Worm (Caenorhabditis elegans) whole organism, L4 larva: Measurements from ENCODE around the gene cpr-1.

ENCODE experiments used
- D1046.2 ChIP-seq: fragments of 200-800 bp; sonication (Bioruptor generic); IDR thresholded peaks from 2 replicates; pipeline ENCODE4 v1.3.6; 2022; ENCODE audit warnings: missing genetic modification characterization, missing compliant biosample characterization
- F26F4.8 ChIP-seq: fragments of 200-800 bp; sonication (Bioruptor generic); conservative IDR thresholded peaks from 2 replicates; pipeline ENCODE4 v1.3.6; 2022; ENCODE audit warnings: missing genetic modification characterization, missing compliant biosample characterization
- F44E2.7 ChIP-seq: fragments of 200-800 bp; sonication (Bioruptor generic); IDR thresholded peaks from 2 replicates; pipeline ENCODE4 v2.1.2; 2022; ENCODE audit warnings: missing genetic modification characterization, missing compliant biosample characterization
- F49E8.2 ChIP-seq: sonication (generic microtip); optimal IDR thresholded peaks from 2 replicates; lab custom pipeline; 2016; ENCODE audit warnings: missing compliant biosample characterization, mild to moderate bottlenecking, missing genetic modification characterization, borderline replicate concordance
- R02D3.7 ChIP-seq: fragments of 150-350 bp; sonication (generic microtip); optimal IDR thresholded peaks from 3 replicates; lab custom pipeline; 2014; ENCODE audit warnings: missing biosample characterization, missing genetic modification characterization
- Y105C5A.15 ChIP-seq: fragments of 200-800 bp; sonication (Bioruptor generic); IDR thresholded peaks from 2 replicates; pipeline ENCODE4 v1.3.6; 2022; ENCODE audit warnings: missing genetic modification characterization, missing compliant biosample characterization
- Y5F2A.4 ChIP-seq: fragments of 200-800 bp; sonication (Bioruptor generic); optimal IDR thresholded peaks from 2 replicates; lab custom pipeline; 2018; ENCODE audit warnings: mild to moderate bottlenecking, missing genetic modification characterization, missing compliant biosample characterization
- aha-1 ChIP-seq: fragments of 150-350 bp; peaks from one replicate; lab custom pipeline; 2014; ENCODE audit warnings: missing biosample characterization, missing genetic modification characterization
- ama-1 ChIP-seq: fragments of 150-350 bp; optimal IDR thresholded peaks from 2 replicates; lab custom pipeline; 2014; ENCODE audit warnings: inconsistent platforms, mixed read lengths
- arid-1 ChIP-seq: fragments of 200-800 bp; sonication (Bioruptor generic); conservative IDR thresholded peaks from 2 replicates; pipeline ENCODE4 v1.3.6; 2022; ENCODE audit warnings: missing genetic modification reagents, missing genetic modification characterization, missing compliant biosample characterization
- ceh-32 ChIP-seq: sonication (generic microtip); optimal IDR thresholded peaks from 2 replicates; lab custom pipeline; 2016; ENCODE audit warnings: mild to moderate bottlenecking, missing genetic modification characterization, missing compliant biosample characterization; ENCODE audit not compliant: poor library complexity
- daf-12 ChIP-seq: fragments of 150-350 bp; optimal IDR thresholded peaks from 2 replicates; lab custom pipeline; 2014; ENCODE audit warnings: missing biosample characterization, missing genetic modification reagents, missing genetic modification characterization
- daf-16 ChIP-seq, 3 experiments: sonication (generic microtip); optimal IDR thresholded peaks; 2 replicates each; lab custom pipeline; 2016 to 2017; ENCODE audit warnings: missing genetic modification characterization in 3 of 3, missing genetic modification reagents in 3 of 3, mild to moderate bottlenecking in 2 of 3, missing compliant biosample characterization in 2 of 3, missing biosample characterization in 1 of 3, moderate library complexity in 1 of 3
- daf-19 ChIP-seq: fragments of 200-800 bp; sonication (Bioruptor generic); conservative IDR thresholded peaks from 2 replicates; pipeline ENCODE4 v1.3.6; 2022; ENCODE audit warnings: missing genetic modification characterization, missing compliant biosample characterization
- daf-8 ChIP-seq: fragments of 200-800 bp; sonication (Bioruptor generic); IDR thresholded peaks from 2 replicates; pipeline ENCODE4 v1.3.6; 2022; ENCODE audit warnings: missing genetic modification characterization, missing compliant biosample characterization
- dpl-1 ChIP-seq: fragments of 150-350 bp; optimal IDR thresholded peaks from 2 replicates; lab custom pipeline; 2014; ENCODE audit warnings: missing biosample characterization, missing genetic modification reagents, missing genetic modification characterization
- egl-27 ChIP-seq: sonication (generic microtip); optimal IDR thresholded peaks from 3 replicates; lab custom pipeline; 2017; ENCODE audit warnings: missing biosample characterization, missing genetic modification reagents, missing genetic modification characterization
- egl-43 ChIP-seq: fragments of 200-800 bp; sonication (Bioruptor generic); IDR thresholded peaks from 2 replicates; pipeline ENCODE4 v1.3.6; 2022; ENCODE audit warnings: missing genetic modification reagents, missing genetic modification characterization, missing compliant biosample characterization
- fkh-10 ChIP-seq: fragments of 150-350 bp; optimal IDR thresholded peaks from 2 replicates; lab custom pipeline; 2014; ENCODE audit warnings: missing biosample characterization, missing genetic modification reagents, missing genetic modification characterization
- fos-1 ChIP-seq: fragments of 150-350 bp; optimal IDR thresholded peaks from 2 replicates; lab custom pipeline; 2014; ENCODE audit warnings: missing biosample characterization, missing genetic modification characterization
- gei-8 ChIP-seq: fragments of 200-800 bp; sonication (Bioruptor generic); optimal IDR thresholded peaks from 2 replicates; lab custom pipeline; 2018; ENCODE audit warnings: mild to moderate bottlenecking, missing genetic modification characterization, missing compliant biosample characterization
- hif-1 ChIP-seq, 2 experiments: sonication (generic microtip); optimal IDR thresholded peaks; 2 replicates each; lab custom pipeline; 2016 to 2017; ENCODE audit warnings: missing compliant biosample characterization in 2 of 2, missing genetic modification characterization in 2 of 2, missing genetic modification reagents in 2 of 2, missing genotype in 2 of 2, mild to moderate bottlenecking in 1 of 2
- hlh-30 ChIP-seq: sonication (generic microtip); optimal IDR thresholded peaks from 2 replicates; lab custom pipeline; 2017; ENCODE audit warnings: antibody characterized with exemption, mild to moderate bottlenecking, missing genetic modification characterization, missing compliant biosample characterization; ENCODE audit not compliant: insufficient read depth
- hmg-1.1 ChIP-seq: fragments of 200-800 bp; sonication (Bioruptor generic); IDR thresholded peaks from 2 replicates; pipeline ENCODE4 v1.3.6; 2022; ENCODE audit warnings: missing genetic modification reagents, missing genetic modification characterization, missing compliant biosample characterization
- jun-1 ChIP-seq: fragments of 150-350 bp; optimal IDR thresholded peaks from 2 replicates; lab custom pipeline; 2014; ENCODE audit warnings: missing biosample characterization, missing genetic modification reagents, missing genetic modification characterization
- lim-7 ChIP-seq: fragments of 200-800 bp; sonication (Bioruptor generic); IDR thresholded peaks from 2 replicates; pipeline ENCODE4 v1.3.6; 2022; ENCODE audit warnings: missing genetic modification characterization, missing compliant biosample characterization
- lin-1 ChIP-seq: fragments of 200-800 bp; sonication (Bioruptor generic); IDR thresholded peaks from 2 replicates; pipeline ENCODE4 v1.3.6; 2022; ENCODE audit warnings: missing genetic modification reagents, missing genetic modification characterization, missing compliant biosample characterization
- lin-13 ChIP-seq: fragments of 150-350 bp; optimal IDR thresholded peaks from 2 replicates; lab custom pipeline; 2014; ENCODE audit warnings: missing biosample characterization, missing genetic modification reagents, missing genetic modification characterization
- lin-38 ChIP-seq: fragments of 200-800 bp; sonication (Bioruptor generic); IDR thresholded peaks from 2 replicates; pipeline ENCODE4 v1.3.6; 2022; ENCODE audit warnings: missing genetic modification reagents, missing genetic modification characterization, missing compliant biosample characterization
- lin-39 ChIP-seq: fragments of 150-350 bp; optimal IDR thresholded peaks from 2 replicates; lab custom pipeline; 2014; ENCODE audit warnings: missing biosample characterization, missing genetic modification reagents, missing genetic modification characterization
- lsy-2 ChIP-seq, 2 experiments: fragments of 150-350 bp in 1 of 2; sonication (generic microtip) in 1 of 2; optimal IDR thresholded peaks; 2 replicates each; lab custom pipeline; 2014 to 2017; ENCODE audit warnings: missing biosample characterization in 2 of 2, missing genetic modification characterization in 2 of 2
- mdt-29 ChIP-seq: fragments of 200-800 bp; sonication (Bioruptor generic); IDR thresholded peaks from 2 replicates; pipeline ENCODE4 v1.3.6; 2022; ENCODE audit warnings: missing genetic modification reagents, missing genetic modification characterization, missing compliant biosample characterization
- mep-1 ChIP-seq: fragments of 150-350 bp; sonication (generic microtip); optimal IDR thresholded peaks from 3 replicates; lab custom pipeline; 2014; ENCODE audit warnings: missing biosample characterization, missing genetic modification characterization
- mxl-3 ChIP-seq: fragments of 200-800 bp; sonication (Bioruptor generic); optimal IDR thresholded peaks from 2 replicates; lab custom pipeline; 2018; ENCODE audit warnings: mild to moderate bottlenecking, missing genetic modification characterization, missing compliant biosample characterization
- nhr-102 ChIP-seq: sonication (generic microtip); optimal IDR thresholded peaks from 2 replicates; lab custom pipeline; 2016; ENCODE audit warnings: mild to moderate bottlenecking, missing genetic modification characterization, moderate library complexity, missing compliant biosample characterization
- nhr-11 ChIP-seq: fragments of 150-350 bp; optimal IDR thresholded peaks from 2 replicates; lab custom pipeline; 2014; ENCODE audit warnings: missing biosample characterization, missing genetic modification characterization
- nhr-25 ChIP-seq: sonication (generic microtip); optimal IDR thresholded peaks from 2 replicates; lab custom pipeline; 2017; ENCODE audit warnings: missing genetic modification characterization, mild to moderate bottlenecking, missing compliant biosample characterization, antibody characterized with exemption, moderate library complexity, borderline replicate concordance; ENCODE audit not compliant: insufficient read depth
- nhr-41 ChIP-seq: fragments of 200-800 bp; sonication (Bioruptor generic); IDR thresholded peaks from 2 replicates; pipeline ENCODE4 v1.3.6; 2022; ENCODE audit warnings: missing genetic modification reagents, missing genetic modification characterization, missing compliant biosample characterization
- nhr-6 ChIP-seq: fragments of 150-350 bp; optimal IDR thresholded peaks from 2 replicates; lab custom pipeline; 2014; ENCODE audit warnings: missing biosample characterization, missing genetic modification characterization
- nhr-77 ChIP-seq: fragments of 150-350 bp; optimal IDR thresholded peaks from 2 replicates; lab custom pipeline; 2014; ENCODE audit warnings: missing biosample characterization, missing genetic modification characterization
- rbr-2 ChIP-seq: sonication (generic microtip); optimal IDR thresholded peaks from 2 replicates; lab custom pipeline; 2016; ENCODE audit warnings: missing genotype, missing genetic modification characterization, missing compliant biosample characterization
- snpc-1.2 ChIP-seq: fragments of 200-800 bp; sonication (Bioruptor generic); IDR thresholded peaks from 2 replicates; pipeline ENCODE4 v1.3.6; 2022; ENCODE audit warnings: missing genetic modification reagents, missing genetic modification characterization, missing compliant biosample characterization
- spr-1 ChIP-seq: sonication (generic microtip); optimal IDR thresholded peaks from 2 replicates; lab custom pipeline; 2016; ENCODE audit warnings: mild to moderate bottlenecking, missing genetic modification characterization, missing compliant biosample characterization
- spr-3 ChIP-seq: fragments of 200-800 bp; sonication (Bioruptor generic); optimal IDR thresholded peaks from 2 replicates; lab custom pipeline; 2018; ENCODE audit warnings: mild to moderate bottlenecking, missing genetic modification characterization, missing compliant biosample characterization
- unc-130 ChIP-seq: sonication (generic microtip); optimal IDR thresholded peaks from 2 replicates; lab custom pipeline; 2016; ENCODE audit warnings: missing genetic modification reagents, missing genetic modification characterization, missing compliant biosample characterization
- unc-39 ChIP-seq: sonication (generic microtip); optimal IDR thresholded peaks from 2 replicates; lab custom pipeline; 2017; ENCODE audit warnings: missing biosample characterization, missing genetic modification characterization
- unc-62 ChIP-seq, 3 experiments: fragments of 150-350 bp in 1 of 3; sonication (generic microtip); optimal IDR thresholded peaks in 2 of 3; peaks in 1 of 3; 1 replicate in 1 of 3; 2 replicates in 2 of 3; lab custom pipeline; 2014 to 2017; ENCODE audit warnings: missing biosample characterization in 3 of 3, missing genetic modification characterization in 3 of 3, missing genetic modification reagents in 3 of 3, missing genotype in 1 of 3
- vab-7 ChIP-seq: fragments of 200-800 bp; sonication (Bioruptor generic); IDR thresholded peaks from 2 replicates; pipeline ENCODE4 v1.3.6; 2022; ENCODE audit warnings: missing genetic modification reagents, missing genetic modification characterization, missing compliant biosample characterization
- zip-11 ChIP-seq: fragments of 200-800 bp; sonication (Bioruptor generic); IDR thresholded peaks from 2 replicates; pipeline ENCODE4 v1.3.6; 2022; ENCODE audit warnings: missing genetic modification characterization, missing compliant biosample characterization
- ztf-11 ChIP-seq: fragments of 150-350 bp; optimal IDR thresholded peaks from 2 replicates; lab custom pipeline; 2014; ENCODE audit warnings: missing biosample characterization, missing genetic modification characterization
- ztf-7 ChIP-seq: fragments of 150-350 bp; optimal IDR thresholded peaks from 2 replicates; lab custom pipeline; 2014; ENCODE audit warnings: missing biosample characterization, missing genetic modification characterization

cpr-1 gene

ce11 chrV:12025683-12026082 is 50.3 kb downstream of the cpr-1 start (continued):
- no peak for TF ChIP-seq lin-38 (GFP tag; lab: Robert Waterston, UW)
- TF ChIP-seq dpl-1, result no peak
- no peak for TF ChIP-seq nhr-41 (GFP tag; lab: Robert Waterston, UW)
- TF ChIP-seq fkh-10 (GFP tag; lab: Kevin White, UChicago), result peak; percentile 94
- no peak for TF ChIP-seq nhr-25 (tag; lab: Kevin White, UChicago)
- peak; percentile 40 for TF ChIP-seq mxl-3 (GFP tag; lab: Kevin White, UChicago)
- no peak for TF ChIP-seq D1046.2
- TF ChIP-seq hmg-1.1 (GFP tag; lab: Robert Waterston, UW), result no peak
- no peak for TF ChIP-seq nhr-77
- TF ChIP-seq lin-13 (GFP tag; lab: Kevin White, UChicago), result no peak
- no peak for TF ChIP-seq F44E2.7
- peak; percentile 64 for TF ChIP-seq hlh-30
- TF ChIP-seq vab-7 (GFP tag; lab: Robert Waterston, UW), result no peak
- TF ChIP-seq nhr-6 (tag; lab: Kevin White, UChicago), result no peak
- no peak for TF ChIP-seq R02D3.7 (tag; lab: Kevin White, UChicago)
- no peak for TF ChIP-seq egl-27
- TF ChIP-seq spr-3 (GFP tag; lab: Kevin White, UChicago), result no peak
- no peak for TF ChIP-seq ztf-11
- TF ChIP-seq gei-8, result no peak
- peak; percentile 2 for TF ChIP-seq nhr-11
- TF ChIP-seq lsy-2 (tag; optimal IDR thresholded peaks at IDR 0.05; lab: Kevin White, UChicago), result peak in 1 of 2 experiments; percentile 29
- TF ChIP-seq ztf-7 (tag; lab: Kevin White, UChicago), result no peak
- no peak for TF ChIP-seq unc-39
- peak in 1 of 2 experiments; percentile 2 for TF ChIP-seq hif-1 (tag; optimal IDR thresholded peaks at IDR 0.05; lab: Kevin White, UChicago)
- TF ChIP-seq ama-1 (lab: Kevin White, UChicago), result no peak
- no peak for TF ChIP-seq snpc-1.2 (GFP tag; lab: Robert Waterston, UW)
- no peak for TF ChIP-seq lim-7 (GFP tag; lab: Robert Waterston, UW)
- no peak for TF ChIP-seq mdt-29 (GFP tag; lab: Robert Waterston, UW)
- no peak for TF ChIP-seq spr-1 (tag; lab: Kevin White, UChicago)
- no peak for TF ChIP-seq nhr-102 (tag; lab: Kevin White, UChicago)
- TF ChIP-seq Y105C5A.15, result no peak
- no peak for TF ChIP-seq jun-1 (tag; lab: Kevin White, UChicago)
- TF ChIP-seq unc-62 (GFP tag; optimal IDR thresholded peaks at IDR 0.05 in 1 of 2; lab: Kevin White, UChicago), result no peak
- no peak for TF ChIP-seq unc-62 (tag; optimal IDR thresholded peaks at IDR 0.05; lab: Kevin White, UChicago)
- TF ChIP-seq daf-16 (GFP tag; optimal IDR thresholded peaks at IDR 0.05; lab: Kevin White, UChicago), result peak in 1 of 2 experiments; percentile 3
- no peak for TF ChIP-seq daf-16 (tag; optimal IDR thresholded peaks at IDR 0.05; lab: Kevin White, UChicago)
- no peak for TF ChIP-seq daf-12
- no peak for TF ChIP-seq daf-8 (GFP tag; lab: Robert Waterston, UW)
- TF ChIP-seq Y5F2A.4 (GFP tag; lab: Kevin White, UChicago), result no peak
- TF ChIP-seq egl-43 (GFP tag; lab: Robert Waterston, UW), result no peak
- TF ChIP-seq lin-39 (tag; lab: Kevin White, UChicago), result no peak
- TF ChIP-seq aha-1 (tag; lab: Kevin White, UChicago), result peak; percentile 82
- TF ChIP-seq mep-1 (tag; lab: Kevin White, UChicago), result peak; percentile 18
- TF ChIP-seq fos-1 (tag; lab: Kevin White, UChicago), result no peak
- no peak for TF ChIP-seq zip-11 (GFP tag; lab: Robert Waterston, UW)
- TF ChIP-seq daf-19 (GFP tag; lab: Robert Waterston, UW), result no peak
- no peak for TF ChIP-seq lin-1 (GFP tag; lab: Robert Waterston, UW)
- no peak for TF ChIP-seq arid-1 (GFP tag; lab: Robert Waterston, UW)
- TF ChIP-seq F26F4.8 (GFP tag; lab: Robert Waterston, UW), result no peak
- no peak for TF ChIP-seq F49E8.2 (tag; lab: Kevin White, UChicago)
- TF ChIP-seq unc-130 (GFP tag; lab: Kevin White, UChicago), result no peak
- no peak for TF ChIP-seq rbr-2 (tag; lab: Kevin White, UChicago)
- TF ChIP-seq ceh-32, result peak; percentile 28
